Worm (Caenorhabditis elegans): ENCODE data around the gene nhr-9.
A peak's percentile ranks its signal among the peaks of the same experiment; 100 is the strongest.

nhr-9 gene

ce11 chrIII:7064185-7064584, 31.1 kb upstream of the nhr-9 start, which contains the start of gene R01H2.4:
Gene R01H2.4, minus strand, starts transcription at chrIII:7064285.
- TF ChIP-seq egl-5 (tag; optimal IDR thresholded peaks at IDR 0.05) (no peak), mdl-1 (tag; optimal IDR thresholded peaks at IDR 0.05) (no peak), nhr-23 (tag; optimal IDR thresholded peaks at IDR 0.05) (no peak)

DNA sequence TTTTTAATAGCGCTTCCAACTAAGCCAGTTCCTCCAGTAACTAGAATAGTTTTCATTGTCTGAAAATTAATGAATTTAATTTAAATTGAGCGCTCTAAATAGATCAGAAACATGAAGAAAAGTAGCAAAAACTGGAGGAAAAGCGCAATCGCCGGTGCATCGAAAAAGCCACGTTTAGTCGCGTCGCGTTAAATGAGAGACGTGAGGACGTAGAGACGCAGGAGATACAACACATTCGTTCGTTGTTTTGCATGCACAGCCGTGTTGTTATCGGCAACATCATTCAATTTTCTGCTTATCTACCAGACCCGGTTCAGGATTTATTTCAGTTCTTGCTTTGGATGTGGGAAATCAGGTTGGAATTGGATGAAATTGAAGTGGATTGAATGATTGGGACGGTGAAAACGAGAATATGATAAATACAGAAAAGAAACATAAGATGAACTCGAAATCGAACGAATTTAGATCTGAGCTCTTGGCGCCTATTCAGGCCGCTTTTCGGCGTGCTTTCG, 27.8 kb upstream of the nhr-9 start, which contains the start of gene ger-1:
Gene ger-1 (minus strand): TSS at position 93 of the 512 bp plus-strand sequence.
- TF ChIP-seq nhr-237 (tag; optimal IDR thresholded peaks at IDR 0.05) = no peak
- TF ChIP-seq elt-2 (tag; optimal IDR thresholded peaks at IDR 0.05) = peak; percentile 23

- TF ChIP-seq hmg-11 (tag; optimal IDR thresholded peaks at IDR 0.05) = peak; percentile 55
- no peak for TF ChIP-seq nhr-11 (tag; optimal IDR thresholded peaks at IDR 0.05)
- TF ChIP-seq nhr-23 (tag; optimal IDR thresholded peaks at IDR 0.05) = peak; percentile 25
- peak; percentile 52 for TF ChIP-seq lin-15B (tag; optimal IDR thresholded peaks at IDR 0.05)
- TF ChIP-seq zag-1 (tag; optimal IDR thresholded peaks at IDR 0.05) = no peak
- no peak for TF ChIP-seq nhr-28 (tag; optimal IDR thresholded peaks at IDR 0.05)
- TF ChIP-seq pha-4 (tag; optimal IDR thresholded peaks at IDR 0.05) = peak; percentile 69
- TF ChIP-seq snpc-4 (tag; optimal IDR thresholded peaks at IDR 0.05) = peak; percentile 32
- TF ChIP-seq nfya-1 (tag; optimal IDR thresholded peaks at IDR 0.05; ENCODE audit: insufficient read depth) = peak; percentile 46
These were observed 26.6 kb upstream of the nhr-9 start, which contains the start of the genes ubc-18 and R01H2.8 for ce11 chrIII:7068520-7069113. Gene ubc-18, minus strand, starts transcription at chrIII:7068570. Gene R01H2.8, plus strand, starts transcription at chrIII:7069063.

ce11 chrIII:7069981-7070380, 25.3 kb upstream of the nhr-9 start, which contains the start of gene tmem-17:
Gene tmem-17, plus strand, starts transcription at chrIII:7070281.
- TF ChIP-seq nhr-25 (tag; optimal IDR thresholded peaks at IDR 0.05) = no peak
- TF ChIP-seq nhr-11 (tag; optimal IDR thresholded peaks at IDR 0.05) = no peak
- TF ChIP-seq lin-15B (tag; optimal IDR thresholded peaks at IDR 0.05) = no peak
- TF ChIP-seq unc-62 (GFP tag; optimal IDR thresholded peaks at IDR 0.05) = no peak
- TF ChIP-seq nhr-28 (tag; optimal IDR thresholded peaks at IDR 0.05) = no peak
- no peak for TF ChIP-seq snpc-4 (tag; optimal IDR thresholded peaks at IDR 0.05)
- TF ChIP-seq ceh-82 (tag; optimal IDR thresholded peaks at IDR 0.05) = no peak
- no peak for TF ChIP-seq ztf-11 (tag; optimal IDR thresholded peaks at IDR 0.05)
- TF ChIP-seq daf-12 (tag; optimal IDR thresholded peaks at IDR 0.05) = no peak
- no peak for TF ChIP-seq eor-1 (tag; optimal IDR thresholded peaks at IDR 0.05)
- TF ChIP-seq ceh-28 (tag; optimal IDR thresholded peaks at IDR 0.05) = no peak
- no peak for TF ChIP-seq sea-2 (GFP tag; optimal IDR thresholded peaks at IDR 0.05)
- TF ChIP-seq pha-4 (tag; optimal IDR thresholded peaks at IDR 0.05) = no peak

DNA sequence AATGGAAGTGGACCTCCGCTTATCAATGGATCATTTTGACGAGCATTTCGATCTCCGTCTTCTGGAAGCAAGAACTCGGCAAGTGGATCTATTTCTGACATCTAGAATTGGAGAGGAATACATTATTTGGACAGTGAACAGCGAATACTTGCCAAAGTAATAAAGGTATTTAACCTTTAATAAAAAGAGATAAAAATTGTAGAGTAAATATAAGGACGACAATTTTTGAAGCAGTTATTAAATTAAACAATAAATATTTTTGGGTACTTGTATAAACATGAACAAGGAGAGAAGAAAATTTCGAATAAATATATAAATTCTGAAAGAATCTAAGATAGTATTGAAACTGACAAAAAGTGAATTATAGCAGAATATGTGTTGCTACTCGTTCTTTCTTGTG, 22.8 kb upstream of the nhr-9 start, which contains the start of gene lin-37:
Gene lin-37 (minus strand): TSS at position 101 of the 400 bp plus-strand sequence.
- TF ChIP-seq snpc-4 (tag; optimal IDR thresholded peaks at IDR 0.05) (no peak), mdl-1 (tag; optimal IDR thresholded peaks at IDR 0.05) (no peak), ZK546.5 (tag; optimal IDR thresholded peaks at IDR 0.05) (no peak), ama-1 (optimal IDR thresholded peaks at IDR 0.05) (no peak), ceh-28 (tag; optimal IDR thresholded peaks at IDR 0.05) (no peak), elt-3 (tag; optimal IDR thresholded peaks at IDR 0.05) (no peak), zag-1 (tag; optimal IDR thresholded peaks at IDR 0.05) (no peak), lin-39 (tag; optimal IDR thresholded peaks at IDR 0.05) (no peak), nhr-67 (tag; optimal IDR thresholded peaks at IDR 0.05) (no peak), unc-62 (GFP tag; optimal IDR thresholded peaks at IDR 0.05) (no peak), aly-2 (tag; optimal IDR thresholded peaks at IDR 0.05) (no peak), fkh-2 (tag; optimal IDR thresholded peaks at IDR 0.05) (no peak)

- TF ChIP-seq nfya-1 (tag; optimal IDR thresholded peaks at IDR 0.05; ENCODE audit: insufficient read depth) (peak; percentile 53), nhr-25 (tag; optimal IDR thresholded peaks at IDR 0.05) (peak; percentile 14), nhr-12 (tag; optimal IDR thresholded peaks at IDR 0.05) (no peak), nhr-23 (tag; optimal IDR thresholded peaks at IDR 0.05) (peak; percentile 34), R02D3.7 (tag; optimal IDR thresholded peaks at IDR 0.05) (peak; percentile 16), fos-1 (tag; optimal IDR thresholded peaks at IDR 0.05) (no peak), lin-15B (tag; optimal IDR thresholded peaks at IDR 0.05) (peak; percentile 62), pha-4 (tag; optimal IDR thresholded peaks at IDR 0.05) (peak; percentile 63), elt-2 (tag; optimal IDR thresholded peaks at IDR 0.05) (peak; percentile 20), tbx-2 (tag; optimal IDR thresholded peaks at IDR 0.05) (no peak), lin-39 (tag; optimal IDR thresholded peaks at IDR 0.05) (peak; percentile 9)
These were observed 21.4 kb upstream of the nhr-9 start, which contains the start of gene ZK418.5 for ce11 chrIII:7073801-7074386. Gene ZK418.5, minus strand, starts transcription at chrIII:7073851.

All from whole organism, L3 larva.